Worm (Caenorhabditis elegans): ENCODE results near the gene F01G4.6.

DNA sequence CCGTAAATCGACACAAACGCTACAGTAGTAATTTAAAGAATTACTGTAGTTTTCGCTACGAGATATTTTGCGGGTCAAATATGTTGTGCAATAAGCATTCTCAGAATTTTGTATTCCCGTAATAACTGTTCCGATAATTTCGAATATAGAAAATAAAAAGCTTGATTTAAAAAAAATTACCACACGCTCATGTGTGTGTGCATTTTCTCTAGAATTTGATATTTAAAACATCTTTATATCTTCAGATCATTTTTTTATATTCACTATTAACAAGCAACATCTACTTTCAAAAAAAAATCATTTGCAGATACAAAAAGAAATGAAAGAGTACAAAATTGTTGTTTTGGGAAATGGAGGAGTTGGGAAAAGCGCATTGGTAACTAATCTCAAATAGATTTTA is 27.7 kb upstream of the F01G4.6 start, which contains the start of gene rap-3:
- TF ChIP-seq snpc-4 (tag; optimal IDR thresholded peaks at IDR 0.05) (no peak), sup-37 (GFP tag; optimal IDR thresholded peaks at IDR 0.05) (no peak), unc-62 (GFP tag; optimal IDR thresholded peaks at IDR 0.05) (no peak), ztf-11 (tag; optimal IDR thresholded peaks at IDR 0.05) (no peak), elt-3 (tag; optimal IDR thresholded peaks at IDR 0.05) (no peak)

Measured in whole organism, L1 larva.